Worm (Caenorhabditis elegans): ENCODE measurements around the gene cyp-31A5.

ce11 chrIV:13396375-13396774 lies 4.7 kb upstream of the cyp-31A5 start:
- TF ChIP-seq lin-13 (tag; optimal IDR thresholded peaks at IDR 0.05) (no peak), nhr-2 (tag; optimal IDR thresholded peaks at IDR 0.05) (no peak), blmp-1 (tag; optimal IDR thresholded peaks at IDR 0.05) (no peak), nhr-28 (tag; optimal IDR thresholded peaks at IDR 0.05) (no peak), elt-3 (tag; optimal IDR thresholded peaks at IDR 0.05) (no peak), ztf-11 (tag; optimal IDR thresholded peaks at IDR 0.05) (no peak)
